Fruit fly (Drosophila melanogaster) whole organism, prepupa: Measurements from ENCODE around the gene Ca-beta.

Source experiments
- CG34406 ChIP-seq: fragments of 200-800 bp; sonication (Bioruptor generic); optimal IDR thresholded peaks from 3 replicates; lab custom pipeline; 2016; ENCODE audit warnings: missing biosample characterization, missing genetic modification characterization
- CG6808 ChIP-seq: fragments of 200-800 bp; sonication (Bioruptor generic); optimal IDR thresholded peaks from 3 replicates; lab custom pipeline; 2017; ENCODE audit warnings: missing biosample characterization, missing genetic modification characterization, mild to moderate bottlenecking, moderate library complexity, missing genetic modification reagents
- CG6854 ChIP-seq: fragments of 200-800 bp; sonication (Bioruptor generic); optimal IDR thresholded peaks from 2 replicates; lab custom pipeline; 2017; ENCODE audit warnings: missing biosample characterization, mild to moderate bottlenecking, missing genetic modification characterization
- CG7368 ChIP-seq: fragments of 200-800 bp; sonication (Bioruptor generic); optimal IDR thresholded peaks from 3 replicates; lab custom pipeline; 2016; ENCODE audit warnings: missing biosample characterization, missing genetic modification characterization
- CG8319 ChIP-seq: fragments of 200-800 bp; sonication (Bioruptor generic); optimal IDR thresholded peaks from 3 replicates; lab custom pipeline; 2016; ENCODE audit warnings: missing biosample characterization, missing genetic modification characterization
- Hr4 ChIP-seq: fragments of 200-800 bp; sonication (Bioruptor generic); optimal IDR thresholded peaks from 3 replicates; lab custom pipeline; 2016; ENCODE audit warnings: missing biosample characterization, missing genetic modification characterization
- Lpt ChIP-seq: fragments of 200-800 bp; sonication (Bioruptor generic); optimal IDR thresholded peaks from 3 replicates; lab custom pipeline; 2016; ENCODE audit warnings: missing biosample characterization, missing genetic modification characterization
- Sox102F ChIP-seq: fragments of 200-800 bp; sonication (Bioruptor generic); optimal IDR thresholded peaks from 2 replicates; lab custom pipeline; 2016; ENCODE audit warnings: missing biosample characterization, mild to moderate bottlenecking, missing genetic modification characterization
- Sox15 ChIP-seq: fragments of 200-800 bp; sonication (Bioruptor generic); optimal IDR thresholded peaks from 3 replicates; lab custom pipeline; 2016; ENCODE audit warnings: missing biosample characterization, missing genetic modification characterization
- eg ChIP-seq: fragments of 200-800 bp; sonication (Bioruptor generic); IDR thresholded peaks from 3 replicates; pipeline ENCODE4 v1.3.6; 2022; ENCODE audit warnings: missing biosample characterization, missing genetic modification characterization
- pdm3 ChIP-seq: fragments of 200-800 bp; sonication (Bioruptor generic); optimal IDR thresholded peaks from 3 replicates; lab custom pipeline; 2016; ENCODE audit warnings: missing biosample characterization, missing genetic modification characterization

DNA sequence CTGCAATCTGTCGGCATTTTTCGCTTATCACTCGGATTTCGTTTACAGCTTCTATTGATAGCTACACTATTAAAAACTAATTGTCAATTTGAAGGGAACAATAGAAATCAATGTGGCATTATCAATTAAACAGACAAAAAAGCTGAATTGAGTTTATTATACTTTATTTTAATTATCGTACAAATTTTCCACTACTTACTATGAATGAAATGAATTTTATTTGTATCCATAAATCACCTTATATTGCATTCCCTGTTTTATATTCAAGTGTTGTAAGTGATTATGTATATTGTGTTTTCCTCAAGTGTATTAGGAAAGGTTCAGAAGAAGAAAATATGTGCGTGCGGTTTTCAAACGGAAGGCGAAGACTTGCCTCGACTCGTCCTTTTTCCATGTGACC lies 40.6 kb upstream of the Ca-beta start:
- no peak for TF ChIP-seq eg
- no peak for TF ChIP-seq Lpt (GFP tag; lab: Kevin White, UChicago)
- no peak for TF ChIP-seq pdm3 (GFP tag; lab: Kevin White, UChicago)
- TF ChIP-seq CG8319 (GFP tag; lab: Kevin White, UChicago), result no peak
- no peak for TF ChIP-seq Hr4 (GFP tag; lab: Kevin White, UChicago)
- no peak for TF ChIP-seq CG6854 (GFP tag; lab: Kevin White, UChicago)
- no peak for TF ChIP-seq CG34406 (GFP tag; lab: Kevin White, UChicago)
- TF ChIP-seq Sox102F (GFP tag; lab: Kevin White, UChicago), result no peak
- no peak for TF ChIP-seq CG7368 (GFP tag; lab: Kevin White, UChicago)
- TF ChIP-seq Sox15 (GFP tag; lab: Kevin White, UChicago), result no peak
- no peak for TF ChIP-seq CG6808 (GFP tag; lab: Kevin White, UChicago)
